Fruit fly (Drosophila melanogaster) whole organism, embryonic: Measurements from ENCODE around the gene CG43672.

ENCODE experiments used
- Abd-B ChIP-seq: fragments of 200-800 bp; sonication (Bioruptor generic); optimal IDR thresholded peaks from 2 replicates; lab custom pipeline; 2018; ENCODE audit warnings: missing biosample characterization, mild to moderate bottlenecking, missing genetic modification characterization, moderate library complexity
- Ada2b ChIP-seq: fragments of 200-800 bp; sonication (Bioruptor generic); IDR thresholded peaks from 2 replicates; pipeline ENCODE4 v1.3.6; 2022; ENCODE audit warnings: missing biosample characterization, missing genetic modification characterization
- BtbVII ChIP-seq: fragments of 200-800 bp; sonication (Bioruptor generic); optimal IDR thresholded peaks from 3 replicates; lab custom pipeline; 2017; ENCODE audit warnings: missing biosample characterization, mild to moderate bottlenecking, missing genetic modification characterization
- CG11695 ChIP-seq: fragments of 200-800 bp; sonication (Bioruptor generic); IDR thresholded peaks from 3 replicates; pipeline ENCODE4 v1.3.6; 2022; ENCODE audit warnings: missing biosample characterization, missing genetic modification characterization
- CG12219 ChIP-seq: fragments of 200-800 bp; sonication (Bioruptor generic); optimal IDR thresholded peaks from 3 replicates; lab custom pipeline; 2018; ENCODE audit warnings: missing biosample characterization, mild to moderate bottlenecking, missing genetic modification characterization
- CG12299 ChIP-seq: fragments of 200-800 bp; sonication (Bioruptor generic); optimal IDR thresholded peaks from 2 replicates; lab custom pipeline; 2018; ENCODE audit warnings: missing biosample characterization, mild to moderate bottlenecking, missing genetic modification characterization
- CG14860 ChIP-seq: fragments of 200-800 bp; sonication (Bioruptor generic); IDR thresholded peaks from 3 replicates; pipeline ENCODE4 v1.3.6; 2022; ENCODE audit warnings: missing biosample characterization, missing genetic modification characterization; ENCODE audit not compliant: partially characterized antibody
- CG16863 ChIP-seq: fragments of 200-800 bp; sonication (Bioruptor generic); optimal IDR thresholded peaks from 3 replicates; lab custom pipeline; 2016; ENCODE audit warnings: missing biosample characterization, missing genetic modification characterization
- CG31224 ChIP-seq: fragments of 200-800 bp; sonication (Bioruptor generic); IDR thresholded peaks from 2 replicates; pipeline ENCODE4 v1.3.6; 2022; ENCODE audit warnings: missing biosample characterization, missing genetic modification characterization
- CG32767 ChIP-seq: fragments of 200-800 bp; sonication (Bioruptor generic); IDR thresholded peaks from 2 replicates; pipeline ENCODE4 v1.3.6; 2022; ENCODE audit warnings: missing biosample characterization, missing genetic modification characterization
- CG33213 ChIP-seq: fragments of 200-800 bp; sonication (Bioruptor generic); optimal IDR thresholded peaks from 3 replicates; lab custom pipeline; 2016; ENCODE audit warnings: missing biosample characterization, missing genetic modification characterization
- CG3407 ChIP-seq: fragments of 200-800 bp; sonication (Bioruptor generic); optimal IDR thresholded peaks from 2 replicates; lab custom pipeline; 2018; ENCODE audit warnings: missing biosample characterization, mild to moderate bottlenecking, missing genetic modification characterization
- CG43689 ChIP-seq: fragments of 200-800 bp; sonication (Bioruptor generic); IDR thresholded peaks from 2 replicates; pipeline ENCODE4 v1.3.6; 2022; ENCODE audit warnings: missing biosample characterization, missing genetic modification characterization
- CG6654 ChIP-seq: fragments of 200-800 bp; sonication (Bioruptor generic); optimal IDR thresholded peaks from 2 replicates; lab custom pipeline; 2017; ENCODE audit warnings: missing biosample characterization, mild to moderate bottlenecking, missing genetic modification characterization
- CG6854 ChIP-seq: fragments of 200-800 bp; sonication (Bioruptor generic); optimal IDR thresholded peaks from 3 replicates; lab custom pipeline; 2017; ENCODE audit warnings: missing biosample characterization, mild to moderate bottlenecking, missing genetic modification characterization
- CG7745 ChIP-seq: fragments of 200-800 bp; sonication (Bioruptor generic); optimal IDR thresholded peaks from 2 replicates; lab custom pipeline; 2018; ENCODE audit warnings: missing biosample characterization, mild to moderate bottlenecking, missing genetic modification characterization, moderate library complexity
- CG8281 ChIP-seq: fragments of 200-800 bp; sonication (Bioruptor generic); optimal IDR thresholded peaks from 2 replicates; lab custom pipeline; 2018; ENCODE audit warnings: missing biosample characterization, mild to moderate bottlenecking, missing genetic modification characterization, moderate library complexity
- CG9797 ChIP-seq: fragments of 200-800 bp; sonication (Bioruptor generic); optimal IDR thresholded peaks from 3 replicates; lab custom pipeline; 2018; ENCODE audit warnings: missing biosample characterization, mild to moderate bottlenecking, missing genetic modification characterization
- CG9817 ChIP-seq: fragments of 200-800 bp; sonication (Bioruptor generic); optimal IDR thresholded peaks from 2 replicates; lab custom pipeline; 2018; ENCODE audit warnings: missing biosample characterization, mild to moderate bottlenecking, missing genetic modification characterization, moderate library complexity
- Chrac-16 ChIP-seq: fragments of 200-800 bp; sonication (Bioruptor generic); optimal IDR thresholded peaks from 3 replicates; lab custom pipeline; 2016; ENCODE audit warnings: missing biosample characterization, missing genetic modification characterization
- CrebB ChIP-seq: fragments of 200-800 bp; sonication (Bioruptor generic); optimal IDR thresholded peaks from 3 replicates; lab custom pipeline; 2018; ENCODE audit warnings: missing biosample characterization, mild to moderate bottlenecking, missing genetic modification characterization
- Deaf1 ChIP-seq: fragments of 200-800 bp; optimal IDR thresholded peaks from 3 replicates; lab custom pipeline; 2019; ENCODE audit warnings: missing biosample characterization, mild to moderate bottlenecking, missing genetic modification characterization, moderate library complexity
- Drgx ChIP-seq: fragments of 200-800 bp; sonication (Bioruptor generic); IDR thresholded peaks from 2 replicates; pipeline ENCODE4 v1.3.6; 2022; ENCODE audit warnings: missing biosample characterization, missing genetic modification characterization
- E2f2 ChIP-seq: fragments of 200-800 bp; sonication (Bioruptor generic); IDR thresholded peaks from 2 replicates; pipeline ENCODE4 v1.3.6; 2022; ENCODE audit warnings: missing biosample characterization, missing genetic modification characterization
- Gug ChIP-seq: fragments of 200-800 bp; sonication (Bioruptor generic); IDR thresholded peaks from 4 replicates; pipeline ENCODE4 v1.3.6; 2022; ENCODE audit warnings: missing biosample characterization, missing genetic modification characterization
- HLHmδ ChIP-seq: fragments of 200-800 bp; sonication (Bioruptor generic); optimal IDR thresholded peaks from 2 replicates; lab custom pipeline; 2018; ENCODE audit warnings: missing biosample characterization, mild to moderate bottlenecking, missing genetic modification characterization, moderate library complexity
- Mad ChIP-seq: fragments of 200-800 bp; sonication (Bioruptor generic); optimal IDR thresholded peaks from 2 replicates; lab custom pipeline; 2016; ENCODE audit warnings: missing biosample characterization, missing genetic modification characterization
- NFAT ChIP-seq: fragments of 200-800 bp; sonication (Bioruptor generic); IDR thresholded peaks from 2 replicates; pipeline ENCODE4 v1.3.6; 2022; ENCODE audit warnings: missing biosample characterization, missing genetic modification characterization
- Rfx ChIP-seq: fragments of 200-800 bp; sonication (Bioruptor generic); IDR thresholded peaks from 2 replicates; pipeline ENCODE4 v1.3.6; 2022; ENCODE audit warnings: missing biosample characterization, missing genetic modification characterization
- TFAM ChIP-seq: fragments of 200-800 bp; sonication (Bioruptor generic); optimal IDR thresholded peaks from 2 replicates; lab custom pipeline; 2017; ENCODE audit warnings: missing biosample characterization, missing genetic modification characterization, inconsistent platforms
- ac ChIP-seq: fragments of 200-800 bp; sonication (Bioruptor generic); optimal IDR thresholded peaks from 3 replicates; lab custom pipeline; 2017; ENCODE audit warnings: missing biosample characterization, mild to moderate bottlenecking, missing genetic modification characterization
- al ChIP-seq: fragments of 200-800 bp; sonication (Bioruptor generic); IDR thresholded peaks from 2 replicates; pipeline ENCODE4 v1.3.6; 2022; ENCODE audit warnings: missing biosample characterization, missing genetic modification characterization
- aop ChIP-seq: fragments of 200-800 bp; sonication (Bioruptor generic); IDR thresholded peaks from 2 replicates; pipeline ENCODE4 v1.3.6; 2022; ENCODE audit warnings: missing biosample characterization, missing genetic modification characterization
- cas ChIP-seq: fragments of 200-800 bp; sonication (Bioruptor generic); IDR thresholded peaks from 2 replicates; pipeline ENCODE4 v1.3.6; 2022; ENCODE audit warnings: missing biosample characterization, missing genetic modification characterization
- fd3F ChIP-seq: fragments of 200-800 bp; sonication (Bioruptor generic); optimal IDR thresholded peaks from 2 replicates; lab custom pipeline; 2018; ENCODE audit warnings: missing biosample characterization, mild to moderate bottlenecking, missing genetic modification characterization, moderate library complexity
- fd96Cb ChIP-seq: fragments of 200-800 bp; sonication (Bioruptor generic); optimal IDR thresholded peaks from 2 replicates; lab custom pipeline; 2018; ENCODE audit warnings: missing biosample characterization, mild to moderate bottlenecking, missing genetic modification characterization, moderate library complexity
- gcm2 ChIP-seq: fragments of 200-800 bp; sonication (Bioruptor generic); optimal IDR thresholded peaks from 2 replicates; lab custom pipeline; 2016; ENCODE audit warnings: missing biosample characterization, missing genetic modification characterization
- gfzf ChIP-seq: fragments of 200-800 bp; sonication (Bioruptor generic); optimal IDR thresholded peaks from 2 replicates; lab custom pipeline; 2016; ENCODE audit warnings: missing biosample characterization, mild to moderate bottlenecking, missing genetic modification characterization, moderate library complexity
- h ChIP-seq: fragments of >200 bp; optimal IDR thresholded peaks from 2 replicates; lab custom pipeline; 2017
- inv ChIP-seq: fragments of 200-800 bp; sonication (Bioruptor generic); IDR thresholded peaks from 2 replicates; pipeline ENCODE4 v1.3.6; 2022; ENCODE audit warnings: missing biosample characterization, missing genetic modification characterization; ENCODE audit not compliant: partially characterized antibody
- jing ChIP-seq: fragments of 200-800 bp; sonication (Bioruptor generic); optimal IDR thresholded peaks from 2 replicates; lab custom pipeline; 2018; ENCODE audit warnings: missing biosample characterization, mild to moderate bottlenecking, missing genetic modification characterization
- lmd ChIP-seq: fragments of 200-800 bp; sonication (Bioruptor generic); IDR thresholded peaks from 2 replicates; pipeline ENCODE4 v1.3.6; 2022; ENCODE audit warnings: missing biosample characterization, missing genetic modification characterization
- luna ChIP-seq: fragments of 200-800 bp; sonication (Bioruptor generic); optimal IDR thresholded peaks from 2 replicates; lab custom pipeline; 2016; ENCODE audit warnings: missing biosample characterization, missing genetic modification characterization
- odd ChIP-seq: fragments of 200-800 bp; sonication (Bioruptor generic); optimal IDR thresholded peaks from 2 replicates; lab custom pipeline; 2017; ENCODE audit warnings: missing biosample characterization, mild to moderate bottlenecking, missing genetic modification characterization
- pb ChIP-seq: fragments of 200-800 bp; sonication (Bioruptor generic); optimal IDR thresholded peaks from 3 replicates; lab custom pipeline; 2016; ENCODE audit warnings: missing biosample characterization, missing genetic modification characterization
- pfk ChIP-seq: fragments of 200-800 bp; sonication (Bioruptor generic); optimal IDR thresholded peaks from 2 replicates; lab custom pipeline; 2018; ENCODE audit warnings: missing biosample characterization, mild to moderate bottlenecking, missing genetic modification characterization, moderate library complexity
- row ChIP-seq: fragments of 200-800 bp; sonication (Bioruptor generic); IDR thresholded peaks from 3 replicates; pipeline ENCODE4 v1.3.6; 2022; ENCODE audit warnings: missing biosample characterization, missing genetic modification characterization
- run ChIP-seq: fragments of 200-800 bp; sonication (Bioruptor generic); optimal IDR thresholded peaks from 3 replicates; lab custom pipeline; 2018; ENCODE audit warnings: missing biosample characterization, mild to moderate bottlenecking, missing genetic modification characterization
- stwl ChIP-seq: fragments of 200-800 bp; sonication (Bioruptor generic); optimal IDR thresholded peaks from 3 replicates; lab custom pipeline; 2018; ENCODE audit warnings: missing biosample characterization, mild to moderate bottlenecking, missing genetic modification characterization, moderate library complexity
- toy ChIP-seq: fragments of 200-800 bp; sonication (Bioruptor generic); IDR thresholded peaks from 2 replicates; pipeline ENCODE4 v1.3.6; 2022; ENCODE audit warnings: missing biosample characterization, missing genetic modification characterization
- tx ChIP-seq: fragments of 200-800 bp; sonication (Bioruptor generic); optimal IDR thresholded peaks from 2 replicates; lab custom pipeline; 2016; ENCODE audit warnings: missing biosample characterization, missing genetic modification characterization
- wor ChIP-seq: fragments of 200-800 bp; sonication (Bioruptor generic); IDR thresholded peaks from 2 replicates; pipeline ENCODE4 v1.3.6; 2022; ENCODE audit warnings: missing biosample characterization, missing genetic modification characterization

The CG43672 gene

dm6 chrX:15733995-15734394 is 38.8 kb upstream of the CG43672 start, which contains the start of the genes CG12379 and MagR (continued):
- peak; percentile 24 for TF ChIP-seq gfzf (GFP tag; lab: Kevin White, UChicago)
- no peak for TF ChIP-seq Drgx (GFP tag; lab: Robert Waterston, UW)
- TF ChIP-seq CG32767 (GFP tag; lab: Robert Waterston, UW) = no peak
- TF ChIP-seq CG12219 (GFP tag; lab: Kevin White, UChicago) = no peak
- TF ChIP-seq Chrac-16 (GFP tag; lab: Kevin White, UChicago) = peak; percentile 57
- TF ChIP-seq CrebB (tag; lab: Kevin White, UChicago) = peak; percentile 28
- TF ChIP-seq pfk = no peak
- TF ChIP-seq E2f2 = peak; percentile 34; the same call in 1 of the 2 replicates
- TF ChIP-seq run (tag; lab: Kevin White, UChicago) = no peak
- no peak for TF ChIP-seq luna (GFP tag; lab: Kevin White, UChicago)
- no peak for TF ChIP-seq pb
- TF ChIP-seq Ada2b (GFP tag; lab: Robert Waterston, UW) = 0 out of 2 replicates have a peak, but pooled peaks have one; percentile 9
- TF ChIP-seq CG3407 (GFP tag; lab: Kevin White, UChicago) = no peak
- no peak for TF ChIP-seq CG11695 (GFP tag; lab: Robert Waterston, UW)
- TF ChIP-seq ac (GFP tag; lab: Kevin White, UChicago) = no peak
- no peak for TF ChIP-seq odd (GFP tag; lab: Kevin White, UChicago)
- peak; percentile 67 for TF ChIP-seq tx (GFP tag; lab: Kevin White, UChicago)
- TF ChIP-seq Gug = peak; percentile 52; the same call in 1 of the 4 replicates
- peak; percentile 30 for TF ChIP-seq Deaf1 (tag; lab: Kevin White, UChicago)
- TF ChIP-seq HLHmδ (GFP tag; lab: Kevin White, UChicago) = no peak
- no peak for TF ChIP-seq CG8281 (tag; lab: Kevin White, UChicago)
- no peak for TF ChIP-seq CG6854
- TF ChIP-seq CG9817 = peak; percentile 73
- no peak for TF ChIP-seq h (lab: Kevin White, UChicago)
- TF ChIP-seq al (GFP tag; lab: Robert Waterston, UW) = peak; percentile 65
- TF ChIP-seq Mad (GFP tag; lab: Kevin White, UChicago) = peak; percentile 30
- peak; percentile 4 for TF ChIP-seq fd96Cb (tag; lab: Kevin White, UChicago)
- peak; percentile 63 for TF ChIP-seq Abd-B (GFP tag; lab: Kevin White, UChicago)
- no peak for TF ChIP-seq aop (GFP tag; lab: Robert Waterston, UW)
- peak; percentile 62 for TF ChIP-seq lmd (GFP tag; lab: Robert Waterston, UW)
- peak; percentile 78 for TF ChIP-seq inv (GFP tag; lab: Robert Waterston, UW)
- TF ChIP-seq CG12299 = peak; percentile 61
- peak; percentile 45 for TF ChIP-seq CG16863 (GFP tag; lab: Kevin White, UChicago)
- TF ChIP-seq jing (GFP tag; lab: Kevin White, UChicago) = no peak
- peak; percentile 5 for TF ChIP-seq gcm2
- no peak for TF ChIP-seq cas (GFP tag; lab: Robert Waterston, UW)
- TF ChIP-seq stwl (tag; lab: Kevin White, UChicago) = no peak
- peak; percentile 27 for TF ChIP-seq CG33213 (GFP tag; lab: Kevin White, UChicago)
- no peak for TF ChIP-seq CG9797 (GFP tag; lab: Kevin White, UChicago)
- TF ChIP-seq Rfx (GFP tag; lab: Robert Waterston, UW) = peak; percentile 72
- TF ChIP-seq CG7745 = no peak
- peak; percentile 39; the same call in 1 of the 2 replicates for TF ChIP-seq NFAT
- TF ChIP-seq CG6654 (GFP tag; lab: Kevin White, UChicago) = no peak
- peak; percentile 49; the same call in 1 of the 2 replicates for TF ChIP-seq CG31224 (GFP tag; lab: Robert Waterston, UW)
- no peak for TF ChIP-seq wor (GFP tag; lab: Robert Waterston, UW)
- TF ChIP-seq CG43689 = no peak
- TF ChIP-seq TFAM (GFP tag; lab: Kevin White, UChicago) = no peak
- peak; percentile 19 for TF ChIP-seq BtbVII (GFP tag; lab: Kevin White, UChicago)
- TF ChIP-seq CG14860 (GFP tag; lab: Robert Waterston, UW) = peak; percentile 77
- no peak for TF ChIP-seq toy (GFP tag; lab: Robert Waterston, UW)
- no peak for TF ChIP-seq fd3F (GFP tag; lab: Kevin White, UChicago)
- TF ChIP-seq row (GFP tag; lab: Robert Waterston, UW) = peak; percentile 95
